Worm (Caenorhabditis elegans) whole organism, midembryonic: Measurements from ENCODE around the gene idhg-1.

Source experiments
- klf-2 ChIP-seq: fragments of 200-800 bp; sonication (Bioruptor generic); conservative IDR thresholded peaks from 2 replicates; pipeline ENCODE4 v1.3.6; 2022; ENCODE audit warnings: missing genetic modification reagents, missing genetic modification characterization, missing compliant biosample characterization
- ref-1 ChIP-seq: fragments of 200-800 bp; sonication (Bioruptor generic); conservative IDR thresholded peaks from 2 replicates; pipeline ENCODE4 v1.3.6; 2022; ENCODE audit warnings: missing genetic modification reagents, missing genetic modification characterization, missing compliant biosample characterization

- no peak for TF ChIP-seq ref-1 (GFP tag; lab: Robert Waterston, UW)
- TF ChIP-seq klf-2 (GFP tag; lab: Robert Waterston, UW) = no peak
These were observed 26.3 kb downstream of the idhg-1 start for ce11 chrIII:4594762-4595523.
